Worm (Caenorhabditis elegans) whole organism, dauer: Measurements from ENCODE around the gene acr-15.

Experiments used
- unc-62 ChIP-seq: sonication (generic microtip); optimal IDR thresholded peaks from 2 replicates; lab custom pipeline; 2017; ENCODE audit warnings: missing biosample characterization, missing genetic modification reagents, missing genetic modification characterization

acr-15 gene

ce11 chrV:8599957-8600356 lies 47.5 kb downstream of the acr-15 start:
- TF ChIP-seq unc-62: no peak

- no peak for TF ChIP-seq unc-62
These were observed 48.9 kb downstream of the acr-15 start, which contains the start of gene F41E6.8 for ce11 chrV:8601420-8601819. Gene F41E6.8 (minus strand): TSS chrV:8601520.

DNA sequence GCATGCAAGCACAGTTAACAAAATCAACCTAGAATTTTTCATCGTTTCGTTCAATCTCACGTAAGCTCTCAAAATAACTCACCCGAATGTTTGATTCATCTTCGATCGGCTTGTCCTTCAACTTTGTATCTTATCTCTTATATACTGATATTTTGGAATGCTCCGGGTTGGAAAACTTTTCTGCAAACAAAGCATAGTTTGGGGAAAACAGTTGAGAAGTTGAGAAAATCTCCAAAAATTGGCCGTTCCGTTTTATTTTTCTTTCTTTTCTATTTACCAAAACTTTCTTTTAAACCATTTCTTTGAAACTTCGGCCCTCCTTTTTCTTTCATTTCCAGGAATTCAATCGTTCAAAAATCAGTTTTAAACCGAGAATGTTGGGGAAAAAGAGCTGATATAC lies 50.1 kb downstream of the acr-15 start, which contains the start of gene F41E6.15:
Gene F41E6.15, minus strand, starts transcription at position 101 of the 400 bp plus-strand sequence.
- no peak for TF ChIP-seq unc-62

ce11 chrV:8603272-8603671 lies 50.8 kb downstream of the acr-15 start, which contains the start of gene F41E6.5:
Gene F41E6.5 (plus strand): TSS chrV:8603480.
- no peak for TF ChIP-seq unc-62
